Worm (Caenorhabditis elegans): ENCODE results near the gene grl-12.
A peak's percentile ranks its signal among the peaks of the same experiment; 100 is the strongest.

grl-12 gene

DNA sequence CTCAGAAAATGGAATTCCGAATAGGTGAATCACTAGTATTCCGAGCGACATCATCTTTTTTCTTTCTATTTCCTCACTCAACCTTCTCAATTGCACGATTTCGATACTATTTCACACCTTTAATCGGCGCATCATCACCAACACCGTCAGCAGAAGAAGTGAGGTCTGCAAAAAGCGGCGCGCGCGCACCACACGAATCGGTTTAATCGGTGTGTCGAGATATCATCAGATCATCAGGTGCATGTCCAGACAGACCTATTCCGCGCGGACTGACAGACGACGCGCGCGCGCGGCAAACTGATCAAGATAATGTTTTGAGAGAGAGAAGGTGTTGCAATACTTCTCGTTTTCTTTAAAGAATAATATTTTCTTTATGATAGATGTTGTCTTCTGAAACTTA, 23.7 kb upstream of the grl-12 start (continued):
- TF ChIP-seq nhr-237 (tag; optimal IDR thresholded peaks at IDR 0.05) (no peak), swsn-7 (tag; optimal IDR thresholded peaks at IDR 0.05) (no peak), ces-1 (GFP tag; optimal IDR thresholded peaks at IDR 0.05) (no peak), lin-39 (tag; optimal IDR thresholded peaks at IDR 0.05) (no peak), mef-2 (tag; optimal IDR thresholded peaks at IDR 0.05) (no peak), dsc-1 (tag; optimal IDR thresholded peaks at IDR 0.05) (no peak), nhr-11 (tag; optimal IDR thresholded peaks at IDR 0.05) (no peak), lin-13 (GFP tag; optimal IDR thresholded peaks at IDR 0.05) (no peak), nhr-85 (tag) (peak; percentile 73), sup-37 (GFP tag; optimal IDR thresholded peaks at IDR 0.05) (no peak), nhr-84 (tag; optimal IDR thresholded peaks at IDR 0.05) (no peak), lin-14 (GFP tag; optimal IDR thresholded peaks at IDR 0.05) (peak; percentile 41), hlh-4 (tag; optimal IDR thresholded peaks at IDR 0.05) (no peak), hlh-17 (GFP tag; optimal IDR thresholded peaks at IDR 0.05; ENCODE audit: borderline replicate concordance) (no peak), unc-30 (tag; optimal IDR thresholded peaks at IDR 0.05) (no peak), mdl-1 (tag; optimal IDR thresholded peaks at IDR 0.05) (no peak), zip-4 (GFP tag; optimal IDR thresholded peaks at IDR 0.05) (no peak), lin-15B (tag; optimal IDR thresholded peaks at IDR 0.05) (no peak), nhr-47 (tag; optimal IDR thresholded peaks at IDR 0.05) (no peak), ceh-88 (GFP tag; IDR thresholded peaks at IDR 0.05) (no peak), efl-1 (optimal IDR thresholded peaks at IDR 0.05) (no peak), efl-1 (GFP tag; optimal IDR thresholded peaks at IDR 0.05 in 1 of 2) (peak in 1 of 2 experiments; percentile 82), ceh-82 (tag; optimal IDR thresholded peaks at IDR 0.05) (no peak)

DNA sequence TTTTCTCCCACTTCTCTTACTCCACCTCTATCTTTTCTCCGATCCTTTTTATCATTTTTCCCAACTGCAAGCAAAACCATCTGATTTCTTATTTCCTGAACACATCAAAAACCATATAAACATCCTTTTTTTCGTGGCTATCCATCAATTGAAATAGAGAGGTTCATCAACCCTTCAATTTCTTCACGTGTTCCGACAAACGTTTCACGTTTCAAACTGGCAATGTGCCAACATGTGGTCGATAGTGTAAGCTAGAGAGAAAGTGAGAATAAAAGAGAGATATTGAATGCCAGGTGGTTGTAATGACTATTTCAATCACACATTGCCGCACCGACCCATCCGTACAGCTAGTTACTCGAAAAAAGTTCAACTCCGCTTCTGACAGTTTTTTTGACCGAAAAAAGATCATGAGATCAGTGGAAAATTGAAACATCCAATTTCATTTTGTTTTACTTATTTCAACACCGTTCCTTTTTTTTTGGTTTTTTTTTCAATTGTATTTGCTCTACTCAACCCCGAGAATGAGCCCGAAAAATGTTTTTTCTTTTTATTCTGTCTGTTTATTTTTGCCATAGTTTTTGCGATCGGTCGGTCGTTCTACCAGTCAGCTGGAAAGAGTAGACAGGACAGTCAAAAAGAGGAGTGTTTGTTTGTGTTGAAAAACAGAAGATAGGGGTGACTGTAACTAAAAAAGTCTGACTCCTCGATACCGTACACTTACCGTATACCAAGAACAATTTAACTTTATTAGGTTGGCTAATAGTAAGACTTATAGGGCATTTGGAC, 22.0 kb upstream of the grl-12 start:
- no peak for TF ChIP-seq nhr-11 (tag; optimal IDR thresholded peaks at IDR 0.05)
- TF ChIP-seq rnt-1 (tag; optimal IDR thresholded peaks at IDR 0.05) = peak; percentile 56
- peak; percentile 8 for TF ChIP-seq tbx-2 (tag; optimal IDR thresholded peaks at IDR 0.05)
- TF ChIP-seq nhr-20 (tag; optimal IDR thresholded peaks at IDR 0.05) = peak; percentile 36
- peak; percentile 13 for TF ChIP-seq sup-37 (GFP tag; optimal IDR thresholded peaks at IDR 0.05)
- no peak for TF ChIP-seq xbp-1 (tag; optimal IDR thresholded peaks at IDR 0.05)
- no peak for TF ChIP-seq hpl-2 (GFP tag; optimal IDR thresholded peaks at IDR 0.05)
- TF ChIP-seq C34B4.2 (tag; optimal IDR thresholded peaks at IDR 0.05) = no peak
- TF ChIP-seq lsy-2 (tag; optimal IDR thresholded peaks at IDR 0.05) = peak in 1 of 2 experiments; percentile 52
- TF ChIP-seq nhr-71 (tag; optimal IDR thresholded peaks at IDR 0.05) = peak; percentile 60
- peak; percentile 91 for TF ChIP-seq pag-3 (tag; optimal IDR thresholded peaks at IDR 0.05; ENCODE audit: borderline replicate concordance, insufficient read depth)
- TF ChIP-seq C16A3.4 (tag; optimal IDR thresholded peaks at IDR 0.05) = peak; percentile 2
- TF ChIP-seq fkh-8 (tag; optimal IDR thresholded peaks at IDR 0.05) = no peak
- TF ChIP-seq egl-27 (tag; optimal IDR thresholded peaks at IDR 0.05) = no peak
- no peak for TF ChIP-seq unc-98 (GFP tag; IDR thresholded peaks at IDR 0.05)
- no peak for TF ChIP-seq efl-1 (optimal IDR thresholded peaks at IDR 0.05)
- TF ChIP-seq efl-1 (GFP tag; optimal IDR thresholded peaks at IDR 0.05 in 1 of 2) = peak in 1 of 2 experiments; percentile 77
- peak; percentile 43 for TF ChIP-seq snu-23 (GFP tag; optimal IDR thresholded peaks at IDR 0.05)
- no peak for TF ChIP-seq nhr-84 (tag; optimal IDR thresholded peaks at IDR 0.05)
- no peak for TF ChIP-seq grh-1 (GFP tag; IDR thresholded peaks at IDR 0.05)
- TF ChIP-seq unc-130 (tag; optimal IDR thresholded peaks at IDR 0.05) = peak; percentile 15
- peak; percentile 7 for TF ChIP-seq ztf-4 (tag; optimal IDR thresholded peaks at IDR 0.05)
- TF ChIP-seq dsc-1 (tag; optimal IDR thresholded peaks at IDR 0.05) = peak; percentile 8
- peak; percentile 77 for TF ChIP-seq lin-14 (GFP tag; optimal IDR thresholded peaks at IDR 0.05)
- no peak for TF ChIP-seq aly-2 (tag; optimal IDR thresholded peaks at IDR 0.05)
- TF ChIP-seq blmp-1 (tag; optimal IDR thresholded peaks at IDR 0.05) = peak; percentile 56
- TF ChIP-seq mdl-1 (tag; optimal IDR thresholded peaks at IDR 0.05) = peak in 1 of 2 experiments; percentile 56
